Worm (Caenorhabditis elegans) whole organism, late embryonic: ENCODE data around the gene srh-233.

Experiments
- K02D7.2 ChIP-seq: sonication (generic microtip); optimal IDR thresholded peaks from 2 replicates; lab custom pipeline; 2017; ENCODE audit warnings: mild to moderate bottlenecking, missing genetic modification characterization, missing compliant biosample characterization
- eyg-1 ChIP-seq: sonication (generic microtip); optimal IDR thresholded peaks from 2 replicates; lab custom pipeline; 2016; ENCODE audit warnings: missing genotype, missing genetic modification characterization, missing compliant biosample characterization
- fax-1 ChIP-seq: sonication (generic microtip); optimal IDR thresholded peaks from 2 replicates; lab custom pipeline; 2016; ENCODE audit warnings: missing genotype, missing genetic modification characterization, missing compliant biosample characterization
- fkh-10 ChIP-seq: fragments of 150-350 bp; optimal IDR thresholded peaks from 2 replicates; lab custom pipeline; 2014; ENCODE audit warnings: missing biosample characterization, missing genetic modification reagents, missing genetic modification characterization
- hlh-13 ChIP-seq: fragments of 200-800 bp; sonication (Bioruptor generic); optimal IDR thresholded peaks from 2 replicates; lab custom pipeline; 2018; ENCODE audit warnings: mild to moderate bottlenecking, missing genetic modification characterization, missing compliant biosample characterization
- npax-4 ChIP-seq: sonication (generic microtip); optimal IDR thresholded peaks from 2 replicates; lab custom pipeline; 2016; ENCODE audit warnings: missing genetic modification characterization, missing compliant biosample characterization
- pag-3 ChIP-seq: sonication (generic microtip); optimal IDR thresholded peaks from 2 replicates; lab custom pipeline; 2016; ENCODE audit warnings: missing compliant biosample characterization, missing genetic modification characterization, borderline replicate concordance
- rnt-1 ChIP-seq: sonication (generic microtip); optimal IDR thresholded peaks from 2 replicates; lab custom pipeline; 2016; ENCODE audit warnings: missing genetic modification characterization, missing compliant biosample characterization

DNA sequence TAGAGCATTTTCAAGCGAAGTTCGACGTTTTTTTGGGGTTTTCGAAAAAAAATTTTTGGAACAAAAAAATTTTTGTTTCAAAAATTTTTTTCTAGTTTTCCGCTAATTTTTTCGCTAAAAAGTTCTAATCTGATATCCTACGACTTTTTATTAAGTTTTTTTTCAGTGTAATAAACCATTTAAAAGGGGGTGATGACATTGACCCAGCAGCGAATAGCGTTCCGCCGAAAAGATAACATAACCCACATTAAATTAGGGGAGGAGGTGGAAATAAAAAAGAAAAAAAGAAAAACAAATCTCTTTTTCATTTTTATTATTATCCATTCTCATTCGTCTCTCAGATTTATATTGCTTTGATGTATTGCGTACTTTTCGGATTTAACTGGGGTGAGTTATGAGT lies 41.7 kb upstream of the srh-233 start, which contains the start of gene Y60A3A.23:
- no peak for TF ChIP-seq K02D7.2
- no peak for TF ChIP-seq fkh-10 (GFP tag; lab: Kevin White, UChicago)
- no peak for TF ChIP-seq rnt-1
- no peak for TF ChIP-seq pag-3 (tag; lab: Kevin White, UChicago)
- no peak for TF ChIP-seq fax-1
- no peak for TF ChIP-seq eyg-1 (tag; lab: Kevin White, UChicago)
- TF ChIP-seq hlh-13 (GFP tag; lab: Kevin White, UChicago), result no peak
- no peak for TF ChIP-seq npax-4 (tag; lab: Kevin White, UChicago)
